Fruit fly (Drosophila melanogaster) whole organism, wandering third instar larva: ENCODE data around the gene Tlk.
A peak's percentile ranks its signal among the peaks of the same experiment; 100 is the strongest.

Experiments used
- Abd-B ChIP-seq: fragments of >200 bp; optimal IDR thresholded peaks from 2 replicates; lab custom pipeline; 2017; ENCODE audit warnings: missing biosample characterization, missing genetic modification characterization
- CG32264 ChIP-seq: fragments of 200-800 bp; sonication (Bioruptor generic); optimal IDR thresholded peaks from 2 replicates; lab custom pipeline; 2016; ENCODE audit warnings: missing biosample characterization, missing genetic modification characterization
- CG9705 ChIP-seq: fragments of 200-800 bp; sonication (Bioruptor generic); optimal IDR thresholded peaks from 2 replicates; lab custom pipeline; 2018; ENCODE audit warnings: missing biosample characterization, mild to moderate bottlenecking, missing genetic modification characterization
- Dfd ChIP-seq: fragments of >200 bp; optimal IDR thresholded peaks from 2 replicates; lab custom pipeline; 2017; ENCODE audit warnings: missing biosample characterization, missing genetic modification characterization
- Dif ChIP-seq: fragments of 200-275, 200-300 bp; sonication (Bioruptor generic); optimal IDR thresholded peaks from 2 replicates; lab custom pipeline; 2018; ENCODE audit warnings: missing biosample characterization, missing genetic modification characterization; ENCODE audit not compliant: partially characterized antibody
- GATAd ChIP-seq: sonication (Bioruptor generic); optimal IDR thresholded peaks from 2 replicates; lab custom pipeline; 2016; ENCODE audit warnings: missing biosample characterization, missing genetic modification characterization
- HLH106 ChIP-seq: fragments of 200-800 bp; optimal IDR thresholded peaks from 3 replicates; lab custom pipeline; 2019; ENCODE audit warnings: missing biosample characterization, mild to moderate bottlenecking, missing genetic modification characterization, moderate library complexity
- Hnf4 ChIP-seq: fragments of 200-800 bp; sonication (Bioruptor generic); optimal IDR thresholded peaks from 2 replicates; lab custom pipeline; 2016; ENCODE audit warnings: missing biosample characterization, mild to moderate bottlenecking, missing genetic modification characterization
- Hr78 ChIP-seq: fragments of >200 bp; optimal IDR thresholded peaks from 2 replicates; lab custom pipeline; 2017; ENCODE audit warnings: missing biosample characterization, missing genetic modification characterization
- Hr83 ChIP-seq: fragments of 200-300 bp; sonication (Bioruptor generic); optimal IDR thresholded peaks from 2 replicates; lab custom pipeline; 2016; ENCODE audit warnings: missing biosample characterization, mild to moderate bottlenecking, missing genetic modification characterization, moderate library complexity; ENCODE audit not compliant: poor library complexity, severe bottlenecking
- Jra ChIP-seq: sonication (Bioruptor generic); optimal IDR thresholded peaks from 2 replicates; lab custom pipeline; 2016; ENCODE audit warnings: missing biosample characterization, missing genetic modification characterization
- Mio ChIP-seq: sonication (Bioruptor generic); optimal IDR thresholded peaks from 2 replicates; lab custom pipeline; 2016; ENCODE audit warnings: missing biosample characterization, missing genetic modification characterization
- Myc ChIP-seq: fragments of >200 bp; optimal IDR thresholded peaks from 2 replicates; lab custom pipeline; 2017
- N ChIP-seq: fragments of >200 bp; optimal IDR thresholded peaks from 2 replicates; lab custom pipeline; 2018; ENCODE audit warnings: missing biosample characterization, missing external identifiers, missing genetic modification characterization
- OdsH ChIP-seq: fragments of 200-800 bp; sonication (Bioruptor generic); optimal IDR thresholded peaks from 2 replicates; lab custom pipeline; 2016; ENCODE audit warnings: missing biosample characterization, mild to moderate bottlenecking, missing genetic modification characterization
- Rel ChIP-seq, 2 experiments: fragments of 200-800 bp; sonication (Bioruptor generic) in 1 of 2; optimal IDR thresholded peaks; 2 replicates in 1 of 2; 3 replicates in 1 of 2; lab custom pipeline; 2016 to 2019; ENCODE audit warnings: mild to moderate bottlenecking in 2 of 2, missing biosample characterization in 2 of 2, missing genetic modification characterization in 2 of 2, moderate library complexity in 1 of 2
- Sp1 ChIP-seq: fragments of 200-800 bp; sonication (Bioruptor generic); optimal IDR thresholded peaks from 3 replicates; lab custom pipeline; 2019; ENCODE audit warnings: missing biosample characterization, mild to moderate bottlenecking, missing genetic modification characterization, moderate library complexity
- Vsx2 ChIP-seq: fragments of 200-300, 225-300 bp; sonication (Bioruptor generic); optimal IDR thresholded peaks from 2 replicates; lab custom pipeline; 2018; ENCODE audit warnings: missing biosample characterization, missing genetic modification characterization; ENCODE audit not compliant: partially characterized antibody
- br ChIP-seq: fragments of 200-800 bp; sonication (Bioruptor generic); optimal IDR thresholded peaks from 2 replicates; lab custom pipeline; 2016; ENCODE audit warnings: missing biosample characterization, missing genetic modification characterization
- brk ChIP-seq: fragments of 200-800 bp; sonication (Bioruptor generic); optimal IDR thresholded peaks from 2 replicates; lab custom pipeline; 2016; ENCODE audit warnings: missing biosample characterization, mild to moderate bottlenecking, missing genetic modification characterization
- dl ChIP-seq, 2 experiments: fragments of 175-275, 200-275 bp in 1 of 2; fragments of 200-275 bp in 1 of 2; sonication (Bioruptor generic); optimal IDR thresholded peaks; lab custom pipeline; 2018; ENCODE audit warnings: mild to moderate bottlenecking in 2 of 2, missing biosample characterization in 2 of 2, missing genetic modification characterization in 2 of 2, moderate library complexity in 2 of 2; ENCODE audit not compliant: partially characterized antibody in 2 of 2, insufficient read depth in 1 of 2
- dmrt93B ChIP-seq: fragments of 200-800 bp; sonication (Bioruptor generic); optimal IDR thresholded peaks from 2 replicates; lab custom pipeline; 2018; ENCODE audit warnings: missing biosample characterization, mild to moderate bottlenecking, missing genetic modification characterization
- dsf ChIP-seq: sonication (Bioruptor generic); optimal IDR thresholded peaks from 2 replicates; lab custom pipeline; 2016; ENCODE audit warnings: missing biosample characterization, missing genetic modification characterization, borderline replicate concordance
- ey ChIP-seq: fragments of 200-800 bp; sonication (Bioruptor generic); optimal IDR thresholded peaks from 2 replicates; lab custom pipeline; 2016; ENCODE audit warnings: missing biosample characterization, missing genetic modification characterization
- foxo ChIP-seq, 2 experiments: fragments of 200-800 bp; sonication (Bioruptor generic); optimal IDR thresholded peaks; 2 replicates in 1 of 2; 3 replicates in 1 of 2; lab custom pipeline; 2016 to 2017; ENCODE audit warnings: missing biosample characterization in 2 of 2, missing genetic modification characterization in 2 of 2
- fru ChIP-seq: fragments of 200-800 bp; sonication (Bioruptor generic); optimal IDR thresholded peaks from 3 replicates; lab custom pipeline; 2016; ENCODE audit warnings: missing biosample characterization, mild to moderate bottlenecking, missing genetic modification characterization
- h ChIP-seq: fragments of 200-800 bp; sonication (Bioruptor generic); optimal IDR thresholded peaks from 3 replicates; lab custom pipeline; 2016; ENCODE audit warnings: missing biosample characterization, mild to moderate bottlenecking, missing genetic modification characterization
- jim ChIP-seq: fragments of 175-275, 200-325 bp; sonication (Bioruptor generic); optimal IDR thresholded peaks from 2 replicates; lab custom pipeline; 2016; ENCODE audit warnings: missing biosample characterization, mild to moderate bottlenecking, missing genetic modification characterization
- lola ChIP-seq: fragments of >200 bp; optimal IDR thresholded peaks from 2 replicates; lab custom pipeline; 2017; ENCODE audit warnings: missing biosample characterization, missing genetic modification characterization
- pan ChIP-seq: fragments of >200 bp; optimal IDR thresholded peaks from 2 replicates; lab custom pipeline; 2017
- psq ChIP-seq: fragments of 200-800 bp; sonication (Bioruptor generic); optimal IDR thresholded peaks from 3 replicates; lab custom pipeline; 2017; ENCODE audit warnings: missing biosample characterization, mild to moderate bottlenecking, missing genetic modification characterization, moderate library complexity
- rgr ChIP-seq: fragments of 200-800 bp; sonication (Bioruptor generic); optimal IDR thresholded peaks from 3 replicates; lab custom pipeline; 2016; ENCODE audit warnings: missing biosample characterization, mild to moderate bottlenecking, missing genetic modification characterization
- sage ChIP-seq: fragments of 200-800 bp; sonication (Bioruptor generic); optimal IDR thresholded peaks from 2 replicates; lab custom pipeline; 2016; ENCODE audit warnings: missing biosample characterization, mild to moderate bottlenecking, missing genetic modification characterization
- sv ChIP-seq: fragments of 200-800 bp; sonication (Bioruptor generic); optimal IDR thresholded peaks from 3 replicates; lab custom pipeline; 2016; ENCODE audit warnings: missing biosample characterization, missing genetic modification characterization
- tai ChIP-seq: sonication (Bioruptor generic); optimal IDR thresholded peaks from 2 replicates; lab custom pipeline; 2016; ENCODE audit warnings: missing biosample characterization, missing genetic modification characterization
- usp ChIP-seq: fragments of >200 bp; optimal IDR thresholded peaks from 2 replicates; lab custom pipeline; 2017; ENCODE audit warnings: missing biosample characterization, missing genetic modification characterization
- woc ChIP-seq: sonication (Bioruptor generic); optimal IDR thresholded peaks from 2 replicates; lab custom pipeline; 2016; ENCODE audit warnings: missing biosample characterization, mild to moderate bottlenecking, missing genetic modification characterization

Tlk gene

dm6 chrX:3719480-3720064 lies at the start of gene Tlk, which contains the start of gene Rala:
Gene Tlk (plus strand): TSS chrX:3720007.
Gene Rala (minus strand): TSS chrX:3719635.
- peak in 1 of 2 experiments; percentile 37 for TF ChIP-seq foxo (GFP tag; optimal IDR thresholded peaks at IDR 0.05; lab: Kevin White, UChicago)
- TF ChIP-seq fru (GFP tag; lab: Kevin White, UChicago) = no peak
- peak; percentile 48 for TF ChIP-seq Hnf4 (GFP tag; lab: Kevin White, UChicago)
- TF ChIP-seq CG9705 (GFP tag; lab: Kevin White, UChicago) = no peak
- no peak for TF ChIP-seq Dif (GFP tag; lab: Kevin White, UChicago)
- peak; percentile 2 for TF ChIP-seq h (GFP tag; lab: Kevin White, UChicago)
- TF ChIP-seq Myc = peak; percentile 79
- no peak for TF ChIP-seq Rel (GFP tag; optimal IDR thresholded peaks at IDR 0.05; lab: Kevin White, UChicago)
- peak; percentile 74 for TF ChIP-seq Rel (tag; optimal IDR thresholded peaks at IDR 0.05; lab: Kevin White, UChicago)
- peak; percentile 44 for TF ChIP-seq Vsx2 (GFP tag; lab: Kevin White, UChicago)

DNA sequence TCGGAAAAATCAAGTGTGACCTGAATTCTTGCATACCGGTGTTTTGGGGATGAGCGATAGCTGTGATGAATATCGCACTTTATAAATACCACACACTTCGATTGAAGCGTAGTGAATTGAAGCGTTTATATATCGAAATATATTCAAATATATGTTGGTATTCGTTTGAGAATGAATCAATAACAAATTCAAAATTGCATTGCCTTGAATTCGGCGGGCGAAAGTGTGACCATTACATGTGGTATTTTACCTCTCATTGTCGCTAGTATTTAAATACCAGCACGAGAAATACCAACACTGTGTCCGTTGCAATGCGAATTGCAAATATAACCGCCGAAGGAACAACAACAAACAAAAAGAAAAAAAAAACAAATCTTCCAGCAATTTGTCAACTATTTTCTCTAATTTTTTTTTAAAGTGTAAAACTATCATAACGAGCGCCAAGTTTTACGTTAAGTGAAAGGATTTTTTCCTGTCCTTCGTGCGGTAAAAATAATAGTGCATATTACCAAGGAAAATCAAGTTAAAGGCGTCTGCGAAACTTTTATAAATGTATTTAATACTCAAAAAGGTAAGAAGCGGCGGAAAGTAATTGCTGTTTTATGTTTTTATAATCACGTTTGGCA lies 48.2 kb upstream of the Tlk start, which contains the start of the genes Parg and Mnt:
Parg (minus strand) TSS at position 34 of the 626 bp plus-strand sequence.
Mnt (plus strand) TSS at position 333 of the 626 bp plus-strand sequence.
- no peak for TF ChIP-seq Hnf4 (GFP tag; lab: Kevin White, UChicago)
- TF ChIP-seq Hr78 (GFP tag; lab: Kevin White, UChicago) = no peak
- peak; percentile 13 for TF ChIP-seq HLH106 (tag; lab: Kevin White, UChicago)
- TF ChIP-seq Dif (GFP tag; lab: Kevin White, UChicago) = no peak
- peak; percentile 19 for TF ChIP-seq fru (GFP tag; lab: Kevin White, UChicago)
- TF ChIP-seq tai (GFP tag; lab: Kevin White, UChicago) = peak; percentile 40
- no peak for TF ChIP-seq sv (GFP tag; lab: Kevin White, UChicago)
- no peak for TF ChIP-seq brk (GFP tag; lab: Kevin White, UChicago)
- TF ChIP-seq Jra (GFP tag; lab: Kevin White, UChicago) = no peak
- no peak for TF ChIP-seq woc (GFP tag; lab: Kevin White, UChicago)

- no peak for TF ChIP-seq pan
- peak; percentile 23 to 83 for TF ChIP-seq foxo (GFP tag; optimal IDR thresholded peaks at IDR 0.05; lab: Kevin White, UChicago)
- peak; percentile 90 for TF ChIP-seq Dif (GFP tag; lab: Kevin White, UChicago)
- peak; percentile 86 for TF ChIP-seq br (GFP tag; lab: Kevin White, UChicago)
- TF ChIP-seq Dfd (GFP tag; lab: Kevin White, UChicago) = no peak
- peak; percentile 0 for TF ChIP-seq sage
- TF ChIP-seq woc (GFP tag; lab: Kevin White, UChicago) = peak; percentile 63
- no peak for TF ChIP-seq N
- no peak for TF ChIP-seq usp (GFP tag; lab: Kevin White, UChicago)
- peak; percentile 77 for TF ChIP-seq rgr (GFP tag; lab: Kevin White, UChicago)
- TF ChIP-seq psq (GFP tag; lab: Kevin White, UChicago) = peak; percentile 73
- TF ChIP-seq fru (GFP tag; lab: Kevin White, UChicago) = peak; percentile 86
- peak; percentile 22 for TF ChIP-seq Mio (GFP tag; lab: Kevin White, UChicago)
- peak; percentile 59 for TF ChIP-seq tai (GFP tag; lab: Kevin White, UChicago)
- peak; percentile 62 for TF ChIP-seq Hnf4 (GFP tag; lab: Kevin White, UChicago)
- TF ChIP-seq dmrt93B (GFP tag; lab: Kevin White, UChicago) = peak; percentile 46
- TF ChIP-seq CG32264 (GFP tag; lab: Kevin White, UChicago) = peak; percentile 62
- no peak for TF ChIP-seq sv (GFP tag; lab: Kevin White, UChicago)
- peak; percentile 71 for TF ChIP-seq Vsx2 (GFP tag; lab: Kevin White, UChicago)
- peak; percentile 38 for TF ChIP-seq Jra (GFP tag; lab: Kevin White, UChicago)
- TF ChIP-seq CG9705 (GFP tag; lab: Kevin White, UChicago) = peak; percentile 4
- TF ChIP-seq dl (GFP tag; optimal IDR thresholded peaks at IDR 0.05; lab: Kevin White, UChicago; ENCODE audit: insufficient read depth in 1 of 2, partially characterized antibody in 2 of 2) = peak; percentile 91 to 92
- peak; percentile 64 for TF ChIP-seq GATAd (GFP tag; lab: Kevin White, UChicago)
- peak; percentile 24 for TF ChIP-seq Rel (GFP tag; optimal IDR thresholded peaks at IDR 0.05; lab: Kevin White, UChicago)
- peak; percentile 56 for TF ChIP-seq Rel (tag; optimal IDR thresholded peaks at IDR 0.05; lab: Kevin White, UChicago)
- TF ChIP-seq Abd-B (GFP tag; lab: Kevin White, UChicago) = no peak
- peak; percentile 4 for TF ChIP-seq brk (GFP tag; lab: Kevin White, UChicago)
- TF ChIP-seq Sp1 (GFP tag; lab: Kevin White, UChicago) = peak; percentile 76
- TF ChIP-seq OdsH (GFP tag; lab: Kevin White, UChicago) = peak; percentile 73
- TF ChIP-seq h (GFP tag; lab: Kevin White, UChicago) = peak; percentile 82
- TF ChIP-seq Hr83 (GFP tag; lab: Kevin White, UChicago) = no peak
- no peak for TF ChIP-seq dsf (GFP tag; lab: Kevin White, UChicago)
- no peak for TF ChIP-seq Myc
- TF ChIP-seq ey = peak; percentile 89
- TF ChIP-seq Hr78 (GFP tag; lab: Kevin White, UChicago) = no peak
- TF ChIP-seq jim = no peak
- no peak for TF ChIP-seq lola (GFP tag; lab: Kevin White, UChicago)
- TF ChIP-seq HLH106 (tag; lab: Kevin White, UChicago) = peak; percentile 81
These were observed 47.5 kb upstream of the Tlk start for dm6 chrX:3672095-3672995.
